Worm (Caenorhabditis elegans) whole organism, early embryonic: ENCODE data around the gene F14D2.15.

ENCODE experiments used
- B0310.2 ChIP-seq: sonication (generic microtip); optimal IDR thresholded peaks from 2 replicates; lab custom pipeline; 2016; ENCODE audit warnings: mild to moderate bottlenecking, missing genetic modification characterization, missing compliant biosample characterization
- F13C5.2 ChIP-seq: sonication (generic microtip); optimal IDR thresholded peaks from 2 replicates; lab custom pipeline; 2017; ENCODE audit warnings: mild to moderate bottlenecking, missing genetic modification characterization, inconsistent platforms, missing compliant biosample characterization
- aly-1 ChIP-seq: sonication (generic microtip); optimal IDR thresholded peaks from 2 replicates; lab custom pipeline; 2016; ENCODE audit warnings: missing genetic modification characterization, missing compliant biosample characterization
- ama-1 ChIP-seq: fragments of 150-350 bp; optimal IDR thresholded peaks from 2 replicates; lab custom pipeline; 2014
- ceh-13 ChIP-seq: fragments of 200-800 bp; sonication (Bioruptor generic); optimal IDR thresholded peaks from 2 replicates; lab custom pipeline; 2018; ENCODE audit warnings: mild to moderate bottlenecking, missing genetic modification characterization, missing compliant biosample characterization
- ceh-36 ChIP-seq: sonication (generic microtip); optimal IDR thresholded peaks from 2 replicates; lab custom pipeline; 2016; ENCODE audit warnings: missing genetic modification characterization, inconsistent platforms, missing compliant biosample characterization
- ets-7 ChIP-seq: sonication (generic microtip); optimal IDR thresholded peaks from 2 replicates; lab custom pipeline; 2016; ENCODE audit warnings: missing genotype, missing genetic modification characterization, missing compliant biosample characterization
- flt-1 ChIP-seq: fragments of 200-800 bp; sonication (Bioruptor generic); IDR thresholded peaks from 2 replicates; pipeline ENCODE4 v1.3.6; 2022; ENCODE audit warnings: missing genetic modification characterization, missing compliant biosample characterization
- hmbx-1 ChIP-seq: sonication (generic microtip); optimal IDR thresholded peaks from 2 replicates; lab custom pipeline; 2016; ENCODE audit warnings: mild to moderate bottlenecking, missing genetic modification characterization, missing compliant biosample characterization
- hmg-4 ChIP-seq: fragments of 200-800 bp; sonication (Bioruptor generic); optimal IDR thresholded peaks from 2 replicates; lab custom pipeline; 2018; ENCODE audit warnings: mild to moderate bottlenecking, missing genetic modification characterization, missing compliant biosample characterization
- hnd-1 ChIP-seq: sonication (generic microtip); optimal IDR thresholded peaks from 2 replicates; lab custom pipeline; 2016; ENCODE audit warnings: missing genetic modification characterization, missing compliant biosample characterization
- pes-1 ChIP-seq: fragments of 200-800 bp; sonication (Bioruptor generic); IDR thresholded peaks from 2 replicates; pipeline ENCODE4 v1.3.6; 2022; ENCODE audit warnings: missing genetic modification reagents, missing genetic modification characterization, missing compliant biosample characterization
- scrt-1 ChIP-seq: fragments of 200-800 bp; sonication (Bioruptor generic); IDR thresholded peaks from 2 replicates; pipeline ENCODE4 v1.3.6; 2022; ENCODE audit warnings: missing genetic modification characterization, missing compliant biosample characterization
- sea-1 ChIP-seq: fragments of 200-800 bp; sonication (Bioruptor generic); conservative IDR thresholded peaks from 2 replicates; pipeline ENCODE4 v1.3.6; 2022; ENCODE audit warnings: missing genetic modification characterization, missing compliant biosample characterization
- tbx-11 ChIP-seq: fragments of 200-800 bp; sonication (Bioruptor generic); IDR thresholded peaks from 2 replicates; pipeline ENCODE4 v1.3.6; 2022; ENCODE audit warnings: missing genetic modification characterization, missing compliant biosample characterization
- tbx-37 ChIP-seq: fragments of 200-800 bp; sonication (Bioruptor generic); conservative IDR thresholded peaks from 2 replicates; pipeline ENCODE4 v1.3.6; 2022; ENCODE audit warnings: missing genetic modification reagents, missing genetic modification characterization, missing compliant biosample characterization
- tra-4 ChIP-seq: sonication (generic microtip); optimal IDR thresholded peaks from 2 replicates; lab custom pipeline; 2017; ENCODE audit warnings: missing genetic modification characterization, missing compliant biosample characterization

Gene F14D2.15

DNA sequence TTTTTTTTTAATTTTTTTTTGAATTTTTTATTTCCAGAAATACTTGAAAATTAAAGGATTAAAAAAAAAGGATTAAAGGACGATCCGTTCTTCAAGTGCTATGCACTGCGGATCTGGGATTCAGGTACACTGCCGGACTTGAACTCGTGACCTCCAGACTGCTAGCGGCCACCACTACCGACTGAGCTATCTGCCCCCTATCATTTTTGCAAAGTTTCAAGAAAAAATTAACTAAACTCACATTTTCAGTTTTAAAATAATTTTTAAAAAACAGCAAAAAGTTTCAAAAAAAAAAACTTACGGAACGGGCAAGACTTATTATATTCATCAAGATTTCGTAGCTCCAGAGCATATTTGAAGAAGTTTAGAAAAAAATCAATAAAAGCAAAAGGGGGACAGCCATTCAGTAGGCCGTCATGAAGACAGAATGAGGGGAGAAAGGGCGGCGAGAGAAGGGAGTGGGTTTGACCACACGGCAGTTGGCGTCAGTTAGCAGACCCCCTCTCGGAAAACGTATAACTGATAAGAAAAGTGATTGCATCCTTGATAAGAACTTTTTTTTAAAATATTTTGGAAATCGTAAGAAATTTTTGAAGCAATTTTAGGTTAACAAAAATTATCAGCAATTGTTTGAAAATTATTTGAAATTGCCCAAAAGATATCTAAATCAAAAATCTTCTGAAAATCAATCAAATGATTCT is 32.5 kb downstream of the F14D2.15 start:
- TF ChIP-seq ceh-36 (tag; lab: Kevin White, UChicago) (no peak), flt-1 (GFP tag; lab: Robert Waterston, UW) (no peak), hnd-1 (tag; lab: Kevin White, UChicago) (no peak), ceh-13 (GFP tag; lab: Kevin White, UChicago) (no peak), ets-7 (tag; lab: Kevin White, UChicago) (no peak), sea-1 (no peak), pes-1 (GFP tag; lab: Robert Waterston, UW) (no peak)

DNA sequence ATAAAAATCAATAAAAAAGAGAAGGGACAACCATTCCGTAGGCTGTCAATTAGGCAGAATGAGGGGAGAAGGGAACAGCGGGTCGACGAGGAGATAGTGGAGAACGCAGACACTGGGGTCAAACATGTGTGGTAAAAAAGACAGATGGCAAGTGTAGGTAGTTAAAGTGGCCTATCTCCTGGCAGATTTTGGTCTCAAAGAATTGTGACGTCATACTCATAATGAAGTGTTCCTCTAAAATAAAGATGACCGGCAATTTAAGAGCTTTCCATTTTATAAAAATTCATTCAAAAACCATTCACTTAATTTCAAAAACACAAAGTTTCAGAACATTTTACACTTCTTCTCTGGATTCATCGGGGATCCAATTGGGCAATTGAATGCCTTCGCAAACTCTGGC is 33.7 kb downstream of the F14D2.15 start:
- peak; percentile 35; the same call in 1 of the 2 replicates for TF ChIP-seq tbx-37 (GFP tag; lab: Robert Waterston, UW)

DNA sequence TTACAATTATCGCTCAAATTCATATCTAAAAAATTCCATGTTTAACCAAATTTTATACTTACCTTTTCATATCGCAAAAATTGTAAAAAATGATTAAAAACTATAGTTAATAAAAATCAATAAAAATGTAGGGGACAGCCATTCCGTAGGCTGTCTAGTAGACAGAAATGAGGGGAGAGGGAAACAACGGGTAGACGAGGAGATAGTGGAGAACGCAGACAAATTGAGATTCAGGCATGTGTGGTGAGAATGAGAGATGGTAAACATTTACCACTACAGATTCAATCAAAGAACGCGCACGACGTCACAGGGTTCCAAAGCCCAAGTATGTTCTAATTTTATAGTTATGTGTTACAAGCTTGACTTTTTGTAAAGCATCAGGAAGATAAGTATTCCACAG is 40.0 kb downstream of the F14D2.15 start:
- TF ChIP-seq pes-1 (GFP tag; lab: Robert Waterston, UW) = no peak
- no peak for TF ChIP-seq aly-1 (tag; lab: Kevin White, UChicago)

DNA sequence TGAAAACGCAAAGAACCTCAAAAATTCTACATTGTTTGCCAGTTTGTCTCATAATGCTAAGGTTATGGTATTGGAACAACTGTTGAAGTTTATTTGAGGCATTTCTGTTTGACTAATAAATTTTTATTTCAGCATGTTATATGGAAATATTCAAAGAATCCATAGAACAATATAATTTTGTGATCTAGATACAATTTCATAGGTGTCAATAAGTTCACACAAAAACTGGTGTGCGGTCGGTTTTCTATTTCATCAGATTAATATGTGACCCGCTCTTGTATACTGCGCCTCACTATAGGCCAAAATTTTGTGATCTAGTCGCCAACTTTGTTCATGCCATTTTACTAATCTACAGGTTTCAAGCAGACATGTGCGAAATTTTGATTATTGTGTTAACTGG is 44.2 kb downstream of the F14D2.15 start, which contains the start of gene btb-22:
Gene btb-22 (plus strand): TSS at position 301 of the 400 bp plus-strand sequence.
- no peak for TF ChIP-seq ama-1 (lab: Kevin White, UChicago)
- no peak for TF ChIP-seq ceh-13 (GFP tag; lab: Kevin White, UChicago)
- TF ChIP-seq pes-1 (GFP tag; lab: Robert Waterston, UW) = no peak
- TF ChIP-seq F13C5.2 (tag; lab: Kevin White, UChicago) = no peak
- TF ChIP-seq aly-1 (tag; lab: Kevin White, UChicago) = no peak
- no peak for TF ChIP-seq hmg-4 (GFP tag; lab: Kevin White, UChicago)
- no peak for TF ChIP-seq ceh-36 (tag; lab: Kevin White, UChicago)
- TF ChIP-seq tbx-11 = no peak
- no peak for TF ChIP-seq sea-1
- no peak for TF ChIP-seq ets-7 (tag; lab: Kevin White, UChicago)
- no peak for TF ChIP-seq scrt-1
- TF ChIP-seq tra-4 (tag; lab: Kevin White, UChicago) = no peak

DNA sequence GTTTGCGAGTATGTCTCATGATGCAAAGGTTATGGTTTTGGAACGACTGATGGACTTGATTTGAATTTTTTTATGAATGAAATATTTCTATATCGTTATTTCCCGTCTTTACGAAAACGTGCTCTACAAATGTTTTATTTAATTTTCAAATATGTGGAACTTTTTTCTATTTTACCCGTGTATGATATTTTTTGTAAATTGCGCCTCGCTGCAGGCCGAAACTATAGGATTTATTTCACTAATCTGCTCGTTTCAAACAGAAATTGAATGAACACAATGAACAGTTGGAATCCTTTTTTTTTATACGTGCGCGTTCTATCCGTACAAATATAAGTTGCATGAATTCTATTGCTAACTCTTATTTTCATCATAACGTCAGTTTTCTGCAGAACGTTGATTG is 45.7 kb downstream of the F14D2.15 start, which contains the start of gene btb-18:
Gene btb-18 (plus strand): TSS at position 301 of the 400 bp plus-strand sequence.
- no peak for TF ChIP-seq scrt-1
- TF ChIP-seq F13C5.2 (tag; lab: Kevin White, UChicago) = no peak
- TF ChIP-seq tra-4 (tag; lab: Kevin White, UChicago) = no peak
- no peak for TF ChIP-seq ets-7 (tag; lab: Kevin White, UChicago)
- no peak for TF ChIP-seq ceh-13 (GFP tag; lab: Kevin White, UChicago)
- TF ChIP-seq hmbx-1 = no peak
- TF ChIP-seq flt-1 (GFP tag; lab: Robert Waterston, UW) = no peak
- TF ChIP-seq tbx-11 = no peak
- no peak for TF ChIP-seq hnd-1 (tag; lab: Kevin White, UChicago)
- no peak for TF ChIP-seq B0310.2 (tag; lab: Kevin White, UChicago)
- TF ChIP-seq ama-1 (lab: Kevin White, UChicago) = no peak
- no peak for TF ChIP-seq tbx-37 (GFP tag; lab: Robert Waterston, UW)
- no peak for TF ChIP-seq pes-1 (GFP tag; lab: Robert Waterston, UW)
- TF ChIP-seq aly-1 (tag; lab: Kevin White, UChicago) = no peak
- no peak for TF ChIP-seq sea-1
- no peak for TF ChIP-seq ceh-36 (tag; lab: Kevin White, UChicago)
- TF ChIP-seq hmg-4 (GFP tag; lab: Kevin White, UChicago) = no peak

DNA sequence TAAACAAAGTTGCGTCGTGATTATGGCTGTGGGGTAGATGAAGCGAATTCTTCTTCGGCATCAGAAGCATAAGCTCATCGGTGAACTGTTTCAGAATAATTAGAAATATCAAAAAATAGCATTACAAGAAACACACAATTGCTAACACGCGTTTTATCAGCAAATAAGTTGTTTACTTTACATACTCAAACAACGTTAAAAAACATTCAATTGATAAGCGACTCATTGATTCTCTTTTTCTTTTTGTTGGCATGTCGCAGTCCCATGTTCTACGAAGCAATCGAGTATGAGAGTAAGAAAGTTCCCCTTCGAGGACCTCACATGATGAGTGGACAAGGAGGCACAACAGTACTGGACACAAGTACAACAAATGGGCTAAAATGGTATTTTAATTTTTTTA is 47.0 kb downstream of the F14D2.15 start, which contains the start of gene btb-16:
Gene btb-16 (plus strand): TSS at position 240 of the 400 bp plus-strand sequence.
- TF ChIP-seq ama-1 (lab: Kevin White, UChicago) (no peak), flt-1 (GFP tag; lab: Robert Waterston, UW) (no peak), hmg-4 (GFP tag; lab: Kevin White, UChicago) (no peak), scrt-1 (no peak), ceh-13 (GFP tag; lab: Kevin White, UChicago) (no peak), aly-1 (tag; lab: Kevin White, UChicago) (no peak), tbx-37 (GFP tag; lab: Robert Waterston, UW) (no peak), pes-1 (GFP tag; lab: Robert Waterston, UW) (no peak), sea-1 (no peak), ceh-36 (tag; lab: Kevin White, UChicago) (no peak), F13C5.2 (tag; lab: Kevin White, UChicago) (no peak), hmbx-1 (no peak)

DNA sequence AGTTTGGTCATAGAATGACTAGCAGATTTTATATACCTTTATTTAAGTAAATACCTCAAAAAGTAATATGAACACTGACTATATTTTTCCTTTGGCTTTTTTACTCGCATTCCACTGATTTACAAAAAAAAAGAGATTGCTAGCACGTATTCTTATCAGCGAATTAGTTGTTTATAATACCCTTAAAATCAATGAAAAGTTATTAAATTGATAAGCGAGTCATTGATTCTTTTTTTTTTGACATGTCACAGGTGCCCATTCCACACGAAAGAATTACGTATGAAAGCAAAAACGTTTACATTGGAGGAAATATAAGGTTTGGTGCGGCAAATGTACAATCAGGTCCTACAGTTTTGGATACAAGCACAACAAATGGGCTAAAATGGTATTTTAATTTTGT is 48.4 kb downstream of the F14D2.15 start, which contains the start of gene btb-17:
Gene btb-17 (plus strand): TSS at position 213 of the 400 bp plus-strand sequence.
- no peak for TF ChIP-seq tbx-37 (GFP tag; lab: Robert Waterston, UW)
- no peak for TF ChIP-seq sea-1
- no peak for TF ChIP-seq scrt-1
- no peak for TF ChIP-seq ceh-36 (tag; lab: Kevin White, UChicago)
- no peak for TF ChIP-seq hmbx-1
- no peak for TF ChIP-seq ets-7 (tag; lab: Kevin White, UChicago)
- TF ChIP-seq F13C5.2 (tag; lab: Kevin White, UChicago) = no peak
